Fruit fly (Drosophila melanogaster) whole organism, embryonic: Measurements from ENCODE around the gene Adh.

ENCODE experiments used
- ATbp ChIP-seq: fragments of 200-800 bp; sonication (Bioruptor generic); optimal IDR thresholded peaks from 2 replicates; lab custom pipeline; 2017; ENCODE audit warnings: missing biosample characterization, mild to moderate bottlenecking, missing genetic modification characterization, missing genetic modification reagents
- Atf6 ChIP-seq: fragments of 200-800 bp; sonication (Bioruptor generic); IDR thresholded peaks from 2 replicates; pipeline ENCODE4 v1.3.6; 2022; ENCODE audit warnings: missing biosample characterization, missing genetic modification characterization
- Bgb ChIP-seq: fragments of 200-800 bp; sonication (Bioruptor generic); IDR thresholded peaks from 2 replicates; pipeline ENCODE4 v1.3.6; 2022; ENCODE audit warnings: missing biosample characterization, missing genetic modification characterization; ENCODE audit not compliant: partially characterized antibody
- CG10147 ChIP-seq: fragments of 200-800 bp; sonication (Bioruptor generic); optimal IDR thresholded peaks from 2 replicates; lab custom pipeline; 2019; ENCODE audit warnings: missing biosample characterization, mild to moderate bottlenecking, missing genetic modification characterization, moderate library complexity
- CG10321 ChIP-seq: fragments of 200-800 bp; sonication (Bioruptor generic); IDR thresholded peaks from 2 replicates; pipeline ENCODE4 v1.3.6; 2022; ENCODE audit warnings: missing biosample characterization, missing genetic modification characterization
- CG10366 ChIP-seq: fragments of 200-800 bp; sonication (Bioruptor generic); IDR thresholded peaks from 2 replicates; pipeline ENCODE4 v1.3.6; 2022; ENCODE audit warnings: missing biosample characterization, missing genetic modification characterization
- CG11093 ChIP-seq: fragments of 200-800 bp; sonication (Bioruptor generic); IDR thresholded peaks from 3 replicates; pipeline ENCODE4 v1.3.6; 2022; ENCODE audit warnings: missing biosample characterization, missing genetic modification characterization
- CG12659 ChIP-seq: fragments of 200-800 bp; sonication (Bioruptor generic); optimal IDR thresholded peaks from 3 replicates; lab custom pipeline; 2017; ENCODE audit warnings: mild to moderate bottlenecking, missing biosample characterization, missing genetic modification reagents, missing genetic modification characterization
- CG12744 ChIP-seq: fragments of 200-800 bp; sonication (Bioruptor generic); optimal IDR thresholded peaks from 2 replicates; lab custom pipeline; 2016; ENCODE audit warnings: missing biosample characterization, missing genetic modification characterization
- CG12769 ChIP-seq: fragments of 200-800 bp; sonication (Bioruptor generic); optimal IDR thresholded peaks from 2 replicates; lab custom pipeline; 2019; ENCODE audit warnings: missing biosample characterization, mild to moderate bottlenecking, missing genetic modification characterization, moderate library complexity
- CG13424 ChIP-seq: fragments of 200-800 bp; sonication (Bioruptor generic); optimal IDR thresholded peaks from 2 replicates; lab custom pipeline; 2019; ENCODE audit warnings: missing biosample characterization, mild to moderate bottlenecking, missing genetic modification characterization, moderate library complexity
- CG2199 ChIP-seq: fragments of 200-800 bp; sonication (Bioruptor generic); IDR thresholded peaks from 3 replicates; pipeline ENCODE4 v1.3.6; 2022; ENCODE audit warnings: missing biosample characterization, missing genetic modification characterization
- CG31365 ChIP-seq: fragments of 200-800 bp; sonication (Bioruptor generic); optimal IDR thresholded peaks from 2 replicates; lab custom pipeline; 2018; ENCODE audit warnings: missing biosample characterization, mild to moderate bottlenecking, missing genetic modification characterization
- CG3281 ChIP-seq: fragments of 200-800 bp; sonication (Bioruptor generic); optimal IDR thresholded peaks from 3 replicates; lab custom pipeline; 2017; ENCODE audit warnings: missing biosample characterization, mild to moderate bottlenecking, missing genetic modification characterization
- CG34422 ChIP-seq: fragments of 200-800 bp; sonication (Bioruptor generic); IDR thresholded peaks from 3 replicates; pipeline ENCODE4 v1.3.6; 2022; ENCODE audit warnings: missing biosample characterization, missing genetic modification characterization
- CG4730 ChIP-seq: fragments of 200-800 bp; sonication (Bioruptor generic); IDR thresholded peaks from 2 replicates; pipeline ENCODE4 v1.3.6; 2022; ENCODE audit warnings: missing biosample characterization, missing genetic modification characterization
- CG4820 ChIP-seq: fragments of 200-800 bp; sonication (Bioruptor generic); optimal IDR thresholded peaks from 3 replicates; lab custom pipeline; 2016; ENCODE audit warnings: missing biosample characterization, missing genetic modification characterization
- CG6254 ChIP-seq: fragments of 200-800 bp; sonication (Bioruptor generic); optimal IDR thresholded peaks from 3 replicates; lab custom pipeline; 2017; ENCODE audit warnings: mild to moderate bottlenecking, missing biosample characterization, missing genetic modification reagents, missing genetic modification characterization
- CG6654 ChIP-seq: fragments of 200-800 bp; sonication (Bioruptor generic); optimal IDR thresholded peaks from 2 replicates; lab custom pipeline; 2017; ENCODE audit warnings: missing biosample characterization, mild to moderate bottlenecking, missing genetic modification characterization
- CG8089 ChIP-seq: fragments of 200-800 bp; sonication (Bioruptor generic); optimal IDR thresholded peaks from 3 replicates; lab custom pipeline; 2016; ENCODE audit warnings: missing biosample characterization, missing genetic modification characterization
- Doc3 ChIP-seq: fragments of 200-800 bp; sonication (Bioruptor generic); IDR thresholded peaks from 3 replicates; pipeline ENCODE4 v1.3.6; 2022; ENCODE audit warnings: missing biosample characterization, missing genetic modification characterization; ENCODE audit not compliant: partially characterized antibody
- E2f1 ChIP-seq: fragments of 200-800 bp; sonication (Bioruptor generic); IDR thresholded peaks from 2 replicates; pipeline ENCODE4 v1.3.6; 2022; ENCODE audit warnings: missing biosample characterization, missing genetic modification characterization
- Elba2 ChIP-seq: fragments of 200-800 bp; sonication (Bioruptor generic); optimal IDR thresholded peaks from 3 replicates; lab custom pipeline; 2016; ENCODE audit warnings: missing biosample characterization, missing genetic modification characterization
- H15 ChIP-seq: fragments of 200-800 bp; sonication (Bioruptor generic); IDR thresholded peaks from 3 replicates; pipeline ENCODE4 v1.3.6; 2022; ENCODE audit warnings: missing biosample characterization, missing genetic modification characterization
- HLH4C ChIP-seq: fragments of 200-800 bp; sonication (Bioruptor generic); IDR thresholded peaks from 3 replicates; pipeline ENCODE4 v1.3.6; 2022; ENCODE audit warnings: missing biosample characterization, missing genetic modification characterization; ENCODE audit not compliant: partially characterized antibody
- Jarid2 ChIP-seq: fragments of 200-800 bp; sonication (Bioruptor generic); optimal IDR thresholded peaks from 3 replicates; lab custom pipeline; 2017; ENCODE audit warnings: mild to moderate bottlenecking, missing biosample characterization, missing genetic modification reagents, missing genetic modification characterization
- Nf-YC ChIP-seq: fragments of 200-800 bp; optimal IDR thresholded peaks from 3 replicates; lab custom pipeline; 2019; ENCODE audit warnings: missing biosample characterization, mild to moderate bottlenecking, missing genetic modification characterization, moderate library complexity
- Side ChIP-seq: fragments of 200-800 bp; sonication (Bioruptor generic); optimal IDR thresholded peaks from 2 replicates; lab custom pipeline; 2016; ENCODE audit warnings: missing biosample characterization, missing genetic modification characterization
- Xbp1 ChIP-seq: fragments of 200-800 bp; sonication (Bioruptor generic); optimal IDR thresholded peaks from 3 replicates; lab custom pipeline; 2016; ENCODE audit warnings: missing biosample characterization, mild to moderate bottlenecking, missing genetic modification characterization
- al ChIP-seq: fragments of 200-800 bp; sonication (Bioruptor generic); IDR thresholded peaks from 2 replicates; pipeline ENCODE4 v1.3.6; 2022; ENCODE audit warnings: missing biosample characterization, missing genetic modification characterization
- ap ChIP-seq: fragments of 200-800 bp; sonication (Bioruptor generic); IDR thresholded peaks from 2 replicates; pipeline ENCODE4 v1.3.6; 2022; ENCODE audit warnings: missing biosample characterization, missing genetic modification characterization
- bab2 ChIP-seq: fragments of 200-800 bp; sonication (Bioruptor generic); optimal IDR thresholded peaks from 2 replicates; lab custom pipeline; 2016; ENCODE audit warnings: missing biosample characterization, missing genetic modification characterization
- bigmax ChIP-seq: fragments of 200-800 bp; sonication (Bioruptor generic); optimal IDR thresholded peaks from 2 replicates; lab custom pipeline; 2018; ENCODE audit warnings: missing biosample characterization, mild to moderate bottlenecking, missing genetic modification characterization
- croc ChIP-seq: fragments of 200-800 bp; sonication (Bioruptor generic); conservative IDR thresholded peaks from 3 replicates; pipeline ENCODE4 v1.3.6; 2022; ENCODE audit warnings: missing biosample characterization, missing genetic modification characterization
- emc ChIP-seq: fragments of 200-800 bp; sonication (Bioruptor generic); optimal IDR thresholded peaks from 2 replicates; lab custom pipeline; 2016; ENCODE audit warnings: missing biosample characterization, missing genetic modification characterization
- fd96Cb ChIP-seq: fragments of 200-800 bp; sonication (Bioruptor generic); optimal IDR thresholded peaks from 2 replicates; lab custom pipeline; 2018; ENCODE audit warnings: missing biosample characterization, mild to moderate bottlenecking, missing genetic modification characterization, moderate library complexity
- fru ChIP-seq: fragments of >200 bp; optimal IDR thresholded peaks from 2 replicates; lab custom pipeline; 2017
- insv ChIP-seq, 2 experiments: fragments of 200-800 bp; sonication (Bioruptor generic); optimal IDR thresholded peaks; 3 replicates each; lab custom pipeline; 2016 to 2018; ENCODE audit warnings: missing biosample characterization in 2 of 2, missing genetic modification characterization in 2 of 2
- ken ChIP-seq: fragments of 200-800 bp; sonication (Bioruptor generic); IDR thresholded peaks from 3 replicates; pipeline ENCODE4 v1.3.6; 2022; ENCODE audit warnings: missing biosample characterization, missing genetic modification characterization
- nerfin-2 ChIP-seq: fragments of 200-800 bp; sonication (Bioruptor generic); IDR thresholded peaks from 2 replicates; pipeline ENCODE4 v1.3.6; 2022; ENCODE audit warnings: missing biosample characterization, missing genetic modification characterization; ENCODE audit not compliant: partially characterized antibody
- pb ChIP-seq: fragments of 200-800 bp; sonication (Bioruptor generic); optimal IDR thresholded peaks from 3 replicates; lab custom pipeline; 2016; ENCODE audit warnings: missing biosample characterization, missing genetic modification characterization
- psq ChIP-seq: fragments of 200-800 bp; sonication (Bioruptor generic); optimal IDR thresholded peaks from 2 replicates; lab custom pipeline; 2017; ENCODE audit warnings: missing biosample characterization, missing genetic modification characterization
- pzg ChIP-seq: fragments of 200-800 bp; sonication (Bioruptor generic); optimal IDR thresholded peaks from 3 replicates; lab custom pipeline; 2018; ENCODE audit warnings: missing biosample characterization, mild to moderate bottlenecking, missing genetic modification characterization, moderate library complexity
- scrt ChIP-seq: fragments of 200-800 bp; sonication (Bioruptor generic); optimal IDR thresholded peaks from 2 replicates; lab custom pipeline; 2018; ENCODE audit warnings: missing biosample characterization, mild to moderate bottlenecking, missing genetic modification characterization, moderate library complexity
- sens ChIP-seq: fragments of 200-800 bp; sonication (Bioruptor generic); peaks from one replicate; lab custom pipeline; 2016; ENCODE audit warnings: missing biosample characterization, missing genetic modification characterization
- seq ChIP-seq: fragments of 200-800 bp; sonication (Bioruptor generic); IDR thresholded peaks from 2 replicates; pipeline ENCODE4 v1.3.6; 2022; ENCODE audit warnings: missing biosample characterization, missing genetic modification characterization
- sim ChIP-seq: fragments of 200-800 bp; sonication (Bioruptor generic); IDR thresholded peaks from 2 replicates; pipeline ENCODE4 v1.3.6; 2022; ENCODE audit warnings: missing biosample characterization, missing genetic modification characterization
- sqz ChIP-seq: fragments of 200-800 bp; sonication (Bioruptor generic); optimal IDR thresholded peaks from 3 replicates; lab custom pipeline; 2018; ENCODE audit warnings: missing biosample characterization, mild to moderate bottlenecking, missing genetic modification characterization
- ssp ChIP-seq: fragments of 200-800 bp; sonication (Bioruptor generic); IDR thresholded peaks from 2 replicates; pipeline ENCODE4 v1.3.6; 2022; ENCODE audit warnings: missing biosample characterization, missing genetic modification characterization
- stc ChIP-seq: fragments of 200-800 bp; sonication (Bioruptor generic); IDR thresholded peaks from 2 replicates; pipeline ENCODE4 v1.3.6; 2022; ENCODE audit warnings: missing biosample characterization, missing genetic modification characterization
- zen2 ChIP-seq: fragments of 200-800 bp; sonication (Bioruptor generic); IDR thresholded peaks from 3 replicates; pipeline ENCODE4 v1.3.6; 2022; ENCODE audit warnings: missing biosample characterization, missing genetic modification characterization; ENCODE audit not compliant: partially characterized antibody
- zfh2 ChIP-seq: fragments of 200-800 bp; sonication (Bioruptor generic); optimal IDR thresholded peaks from 2 replicates; lab custom pipeline; 2016; ENCODE audit warnings: missing biosample characterization, missing genetic modification characterization

The Adh gene

DNA sequence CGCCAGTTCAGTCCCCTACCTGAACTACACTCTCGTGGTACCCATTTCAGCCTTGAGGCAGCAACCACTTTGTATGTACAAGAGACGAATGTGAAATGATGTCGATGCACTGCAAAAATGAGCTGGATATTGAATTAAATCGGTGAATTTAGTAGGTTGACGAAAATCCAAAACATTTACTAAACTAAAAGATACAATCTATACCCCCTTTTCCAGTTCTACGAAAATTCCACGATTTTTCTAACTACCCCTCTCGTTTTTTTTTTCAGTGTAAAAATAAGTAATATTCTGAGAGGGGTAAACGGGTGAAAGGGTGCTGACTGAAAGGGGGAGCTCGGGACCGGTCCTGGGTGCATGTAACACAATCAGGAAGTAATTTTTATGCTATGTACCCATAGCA, 6.8 kb downstream of the Adh start (continued):
- TF ChIP-seq pb (GFP tag; lab: Kevin White, UChicago) (peak; percentile 56), bab2 (GFP tag; lab: Kevin White, UChicago) (peak; percentile 55), CG31365 (tag; lab: Kevin White, UChicago) (no peak), Side (GFP tag; lab: Kevin White, UChicago) (peak; percentile 55), bigmax (no peak), stc (GFP tag; lab: Robert Waterston, UW) (peak; percentile 63), CG2199 (GFP tag; lab: Robert Waterston, UW) (no peak), fru (lab: Kevin White, UChicago) (no peak), CG13424 (tag; lab: Kevin White, UChicago) (peak; percentile 45), CG8089 (GFP tag; lab: Kevin White, UChicago) (no peak), sim (GFP tag; lab: Robert Waterston, UW) (0 out of 2 replicates have a peak, but pooled peaks have one; percentile 36), HLH4C (no peak), ap (0 out of 2 replicates have a peak, but pooled peaks have one; percentile 9), ken (GFP tag; lab: Robert Waterston, UW) (no peak), sens (GFP tag; lab: Kevin White, UChicago) (peak; percentile 94), E2f1 (GFP tag; lab: Robert Waterston, UW) (no peak), Bgb (no peak), CG34422 (GFP tag; lab: Robert Waterston, UW) (no peak; the same call in 2 of the 3 replicates), Nf-YC (tag; lab: Kevin White, UChicago) (no peak), CG4820 (peak; percentile 63), CG12744 (GFP tag; lab: Kevin White, UChicago) (no peak), CG11093 (GFP tag; lab: Robert Waterston, UW) (0 out of 3 replicates have a peak, but pooled peaks have one; percentile 29), insv (GFP tag; optimal IDR thresholded peaks at IDR 0.05; lab: Kevin White, UChicago) (no peak), CG6254 (GFP tag; lab: Kevin White, UChicago) (peak; percentile 37), al (GFP tag; lab: Robert Waterston, UW) (no peak), nerfin-2 (no peak), H15 (GFP tag; lab: Robert Waterston, UW) (peak; percentile 61; the same call in 2 of the 3 replicates), psq (GFP tag; lab: Kevin White, UChicago) (no peak), CG12769 (tag; lab: Kevin White, UChicago) (no peak), Doc3 (GFP tag; lab: Robert Waterston, UW) (no peak), fd96Cb (tag; lab: Kevin White, UChicago) (peak; percentile 52), CG10321 (no peak), ssp (GFP tag; lab: Robert Waterston, UW) (0 out of 2 replicates have a peak, but pooled peaks have one; percentile 28), zfh2 (no peak), seq (GFP tag; lab: Robert Waterston, UW) (no peak), CG10366 (GFP tag; lab: Robert Waterston, UW) (no peak; the same call in 1 of the 2 replicates), CG3281 (GFP tag; lab: Kevin White, UChicago) (no peak), Jarid2 (GFP tag; lab: Kevin White, UChicago) (peak; percentile 7), zen2 (no peak), sqz (GFP tag; lab: Kevin White, UChicago) (no peak), pzg (GFP tag; lab: Kevin White, UChicago) (no peak), Xbp1 (peak; percentile 33), emc (no peak), scrt (GFP tag; lab: Kevin White, UChicago) (no peak), CG10147 (GFP tag; lab: Kevin White, UChicago) (no peak), CG4730 (GFP tag; lab: Robert Waterston, UW) (peak; percentile 20; the same call in 1 of the 2 replicates), croc (peak; percentile 48; the same call in 1 of the 3 replicates), CG6654 (GFP tag; lab: Kevin White, UChicago) (no peak), Atf6 (GFP tag; lab: Robert Waterston, UW) (no peak), Elba2 (GFP tag; lab: Kevin White, UChicago) (no peak), CG12659 (GFP tag; lab: Kevin White, UChicago) (no peak), ATbp (peak; percentile 8)
